Worm (Caenorhabditis elegans): ENCODE data around the gene ZK643.5.
"Not testable (repeated sequence)": the region's sequence is repeated elsewhere in the genome, so short reads cannot be mapped to it uniquely, and the experiment has no call there.

ZK643.5 gene

ce11 chrIII:8956146-8956646, at the start of gene ZK643.5, which contains the start of gene ZK643.2:
Gene ZK643.5, minus strand, starts transcription at chrIII:8956196.
Gene ZK643.2, plus strand, starts transcription at chrIII:8956540.
- no peak for TF ChIP-seq unc-62 (GFP tag; optimal IDR thresholded peaks at IDR 0.05)

ce11 chrIII:9004658-9005057, 48.7 kb upstream of the ZK643.5 start:
- TF ChIP-seq unc-62 (GFP tag; optimal IDR thresholded peaks at IDR 0.05), result no peak

ce11 chrIII:9002545-9002944, 46.5 kb upstream of the ZK643.5 start, which contains the start of the genes F59B2.15 and zif-1:
Gene F59B2.15, minus strand, starts transcription at chrIII:9002645.
Gene zif-1, plus strand, starts transcription at chrIII:9002779.
- TF ChIP-seq unc-62 (GFP tag; optimal IDR thresholded peaks at IDR 0.05), result no peak

- TF ChIP-seq unc-62 (GFP tag; optimal IDR thresholded peaks at IDR 0.05), result no peak
These were observed 45.9 kb upstream of the ZK643.5 start, which contains the start of gene rpn-6.2 for ce11 chrIII:9001899-9002298. Gene rpn-6.2, minus strand, starts transcription at chrIII:9001999.

ce11 chrIII:9001491-9001890, 45.5 kb upstream of the ZK643.5 start:
- no peak for TF ChIP-seq unc-62 (GFP tag; optimal IDR thresholded peaks at IDR 0.05)

ce11 chrIII:8999508-8999907, 43.5 kb upstream of the ZK643.5 start, which contains the start of gene F59B2.3:
Gene F59B2.3, minus strand, starts transcription at chrIII:8999766.
- TF ChIP-seq unc-62 (GFP tag; optimal IDR thresholded peaks at IDR 0.05), result no peak

- TF ChIP-seq unc-62 (GFP tag; optimal IDR thresholded peaks at IDR 0.05), result no peak
These were observed 42.9 kb upstream of the ZK643.5 start for ce11 chrIII:8998884-8999283.

- TF ChIP-seq unc-62 (GFP tag; optimal IDR thresholded peaks at IDR 0.05), result no peak
These were observed 41.8 kb upstream of the ZK643.5 start for ce11 chrIII:8997821-8998220.

- no peak for TF ChIP-seq unc-62 (GFP tag; optimal IDR thresholded peaks at IDR 0.05)
These were observed 40.7 kb upstream of the ZK643.5 start, which contains the start of gene skat-1 for ce11 chrIII:8996686-8997085. Gene skat-1, minus strand, starts transcription at chrIII:8996786.

- not testable (repeated sequence) for TF ChIP-seq unc-62 (GFP tag; optimal IDR thresholded peaks at IDR 0.05)
These were observed 33.8 kb upstream of the ZK643.5 start, which contains the start of gene R08D7.7 for ce11 chrIII:8989752-8990151. Gene R08D7.7, plus strand, starts transcription at chrIII:8990052.

ce11 chrIII:8988544-8988943, 32.5 kb upstream of the ZK643.5 start:
- TF ChIP-seq unc-62 (GFP tag; optimal IDR thresholded peaks at IDR 0.05), result no peak

- TF ChIP-seq unc-62 (GFP tag; optimal IDR thresholded peaks at IDR 0.05), result no peak
These were observed 32.1 kb upstream of the ZK643.5 start for ce11 chrIII:8988061-8988460.

- TF ChIP-seq unc-62 (GFP tag; optimal IDR thresholded peaks at IDR 0.05), result no peak
These were observed 30.9 kb upstream of the ZK643.5 start for ce11 chrIII:8986872-8987271.

- TF ChIP-seq unc-62 (GFP tag; optimal IDR thresholded peaks at IDR 0.05), result no peak
These were observed 30.0 kb upstream of the ZK643.5 start for ce11 chrIII:8985965-8986364.

ce11 chrIII:8985461-8985860, 29.5 kb upstream of the ZK643.5 start:
- TF ChIP-seq unc-62 (GFP tag; optimal IDR thresholded peaks at IDR 0.05), result no peak

- no peak for TF ChIP-seq unc-62 (GFP tag; optimal IDR thresholded peaks at IDR 0.05)
These were observed 29.0 kb upstream of the ZK643.5 start for ce11 chrIII:8984960-8985359.

ce11 chrIII:8984412-8984811, 28.4 kb upstream of the ZK643.5 start:
- TF ChIP-seq unc-62 (GFP tag; optimal IDR thresholded peaks at IDR 0.05), result no peak

- no peak for TF ChIP-seq unc-62 (GFP tag; optimal IDR thresholded peaks at IDR 0.05)
These were observed 27.8 kb upstream of the ZK643.5 start for ce11 chrIII:8983811-8984210.

Measured in whole organism, dauer.